Fruit fly (Drosophila melanogaster) whole organism, embryonic: ENCODE measurements around the gene MTF-1.

Source experiments
- Bgb ChIP-seq: fragments of 200-800 bp; sonication (Bioruptor generic); IDR thresholded peaks from 2 replicates; pipeline ENCODE4 v1.3.6; 2022; ENCODE audit warnings: missing biosample characterization, missing genetic modification characterization; ENCODE audit not compliant: partially characterized antibody
- Bteb2 ChIP-seq: fragments of 200-800 bp; sonication (Bioruptor generic); optimal IDR thresholded peaks from 2 replicates; lab custom pipeline; 2016; ENCODE audit warnings: missing biosample characterization, missing genetic modification characterization
- CG10209 ChIP-seq: fragments of 200-800 bp; sonication (Bioruptor generic); optimal IDR thresholded peaks from 3 replicates; lab custom pipeline; 2017; ENCODE audit warnings: missing biosample characterization, mild to moderate bottlenecking, missing genetic modification characterization, missing genetic modification reagents
- CG10462 ChIP-seq: fragments of 200-800 bp; sonication (Bioruptor generic); optimal IDR thresholded peaks from 2 replicates; lab custom pipeline; 2016; ENCODE audit warnings: missing biosample characterization, missing genetic modification characterization
- CG11560 ChIP-seq: fragments of 200-800 bp; sonication (Bioruptor generic); IDR thresholded peaks from 3 replicates; pipeline ENCODE4 v1.3.6; 2022; ENCODE audit warnings: missing biosample characterization, missing genetic modification characterization
- CG12155 ChIP-seq: fragments of 200-800 bp; sonication (Bioruptor generic); optimal IDR thresholded peaks from 3 replicates; lab custom pipeline; 2016; ENCODE audit warnings: missing biosample characterization, missing genetic modification characterization
- CG12236 ChIP-seq: fragments of 200-800 bp; sonication (Bioruptor generic); optimal IDR thresholded peaks from 2 replicates; lab custom pipeline; 2016; ENCODE audit warnings: missing biosample characterization, missing genetic modification characterization
- CG12659 ChIP-seq: fragments of 200-800 bp; sonication (Bioruptor generic); optimal IDR thresholded peaks from 3 replicates; lab custom pipeline; 2017; ENCODE audit warnings: mild to moderate bottlenecking, missing biosample characterization, missing genetic modification reagents, missing genetic modification characterization
- CG12942 ChIP-seq: fragments of 200-800 bp; sonication (Bioruptor generic); optimal IDR thresholded peaks from 3 replicates; lab custom pipeline; 2016; ENCODE audit warnings: missing biosample characterization, missing genetic modification characterization
- CG17328 ChIP-seq: fragments of 200-800 bp; sonication (Bioruptor generic); IDR thresholded peaks from 2 replicates; pipeline ENCODE4 v1.3.6; 2022; ENCODE audit warnings: missing biosample characterization, missing genetic modification characterization
- CG17612 ChIP-seq: fragments of 200-800 bp; sonication (Bioruptor generic); IDR thresholded peaks from 2 replicates; pipeline ENCODE4 v1.3.6; 2022; ENCODE audit warnings: missing biosample characterization, missing genetic modification characterization
- CG17829 ChIP-seq: fragments of 200-800 bp; optimal IDR thresholded peaks from 2 replicates; lab custom pipeline; 2019; ENCODE audit warnings: missing biosample characterization, mild to moderate bottlenecking, missing genetic modification characterization, moderate library complexity
- CG18619 ChIP-seq: fragments of 200-800 bp; sonication (Bioruptor generic); optimal IDR thresholded peaks from 3 replicates; lab custom pipeline; 2017; ENCODE audit warnings: missing biosample characterization, mild to moderate bottlenecking, missing genetic modification characterization
- CG33557 ChIP-seq: fragments of 200-800 bp; sonication (Bioruptor generic); optimal IDR thresholded peaks from 2 replicates; lab custom pipeline; 2019; ENCODE audit warnings: missing biosample characterization, mild to moderate bottlenecking, missing genetic modification characterization, moderate library complexity
- CG3407 ChIP-seq: fragments of 200-800 bp; sonication (Bioruptor generic); optimal IDR thresholded peaks from 2 replicates; lab custom pipeline; 2018; ENCODE audit warnings: missing biosample characterization, mild to moderate bottlenecking, missing genetic modification characterization
- CG3847 ChIP-seq: fragments of 200-800 bp; sonication (Bioruptor generic); IDR thresholded peaks from 2 replicates; pipeline ENCODE4 v1.3.6; 2022; ENCODE audit warnings: missing biosample characterization, missing genetic modification characterization
- CG6175 ChIP-seq: fragments of 200-800 bp; sonication (Bioruptor generic); IDR thresholded peaks from 3 replicates; pipeline ENCODE4 v1.3.6; 2022; ENCODE audit warnings: missing biosample characterization, missing genetic modification characterization
- CG7271 ChIP-seq: fragments of 200-800 bp; sonication (Bioruptor generic); optimal IDR thresholded peaks from 2 replicates; lab custom pipeline; 2018; ENCODE audit warnings: missing biosample characterization, mild to moderate bottlenecking, missing genetic modification characterization, moderate library complexity
- CG7745 ChIP-seq: fragments of 200-800 bp; sonication (Bioruptor generic); optimal IDR thresholded peaks from 2 replicates; lab custom pipeline; 2018; ENCODE audit warnings: missing biosample characterization, mild to moderate bottlenecking, missing genetic modification characterization, moderate library complexity
- CG8765 ChIP-seq: fragments of 200-800 bp; sonication (Bioruptor generic); IDR thresholded peaks from 2 replicates; pipeline ENCODE4 v1.3.6; 2022; ENCODE audit warnings: missing biosample characterization, missing genetic modification characterization
- CG9609 ChIP-seq: fragments of 200-800 bp; sonication (Bioruptor generic); optimal IDR thresholded peaks from 3 replicates; lab custom pipeline; 2016; ENCODE audit warnings: missing biosample characterization, missing genetic modification characterization
- CG9817 ChIP-seq: fragments of 200-800 bp; sonication (Bioruptor generic); optimal IDR thresholded peaks from 2 replicates; lab custom pipeline; 2018; ENCODE audit warnings: missing biosample characterization, mild to moderate bottlenecking, missing genetic modification characterization, moderate library complexity
- CTCF ChIP-seq: fragments of 200-800 bp; sonication (Bioruptor generic); optimal IDR thresholded peaks from 2 replicates; lab custom pipeline; 2017; ENCODE audit warnings: missing biosample characterization, mild to moderate bottlenecking, missing genetic modification characterization, moderate library complexity
- Dfd ChIP-seq, 2 experiments: fragments of >200 bp; optimal IDR thresholded peaks; 2 replicates each; lab custom pipeline; 2017; ENCODE audit warnings: missing biosample characterization in 2 of 2, missing genetic modification characterization in 2 of 2
- Dp ChIP-seq: fragments of 200-800 bp; sonication (Bioruptor generic); optimal IDR thresholded peaks from 2 replicates; lab custom pipeline; 2018; ENCODE audit warnings: missing biosample characterization, mild to moderate bottlenecking, missing genetic modification characterization, moderate library complexity
- ERR ChIP-seq: fragments of 200-800 bp; sonication (Bioruptor generic); optimal IDR thresholded peaks from 2 replicates; lab custom pipeline; 2016; ENCODE audit warnings: missing biosample characterization, missing genetic modification characterization
- Eip74EF ChIP-seq, 2 experiments: fragments of 200-800 bp in 1 of 2; fragments of >200 bp in 1 of 2; sonication (Bioruptor generic) in 1 of 2; optimal IDR thresholded peaks; 2 replicates each; lab custom pipeline; 2017 to 2019; ENCODE audit warnings: missing biosample characterization in 2 of 2, missing genetic modification characterization in 2 of 2, mild to moderate bottlenecking in 1 of 2, moderate library complexity in 1 of 2
- H15 ChIP-seq: fragments of 200-800 bp; sonication (Bioruptor generic); IDR thresholded peaks from 3 replicates; pipeline ENCODE4 v1.3.6; 2022; ENCODE audit warnings: missing biosample characterization, missing genetic modification characterization
- Hey ChIP-seq: fragments of 200-800 bp; sonication (Bioruptor generic); optimal IDR thresholded peaks from 3 replicates; lab custom pipeline; 2018; ENCODE audit warnings: missing biosample characterization, mild to moderate bottlenecking, missing genetic modification characterization
- Kr ChIP-seq: fragments of 200-800 bp; sonication (Bioruptor generic); optimal IDR thresholded peaks from 2 replicates; lab custom pipeline; 2017; ENCODE audit warnings: missing biosample characterization, mild to moderate bottlenecking, missing genetic modification characterization
- Taf1 ChIP-seq: fragments of 200-800 bp; sonication (Bioruptor generic); IDR thresholded peaks from 2 replicates; pipeline ENCODE4 v1.3.6; 2022; ENCODE audit warnings: missing biosample characterization, missing genetic modification characterization
- ac ChIP-seq: fragments of 200-800 bp; sonication (Bioruptor generic); optimal IDR thresholded peaks from 3 replicates; lab custom pipeline; 2017; ENCODE audit warnings: missing biosample characterization, mild to moderate bottlenecking, missing genetic modification characterization
- chm ChIP-seq: fragments of 200-800 bp; sonication (Bioruptor generic); IDR thresholded peaks from 2 replicates; pipeline ENCODE4 v1.3.6; 2022; ENCODE audit warnings: missing biosample characterization, missing genetic modification characterization
- ci ChIP-seq: fragments of 200-800 bp; sonication (Bioruptor generic); IDR thresholded peaks from 3 replicates; pipeline ENCODE4 v1.3.6; 2022; ENCODE audit warnings: missing biosample characterization, missing genetic modification characterization
- cwo ChIP-seq: fragments of 200-800 bp; sonication (Bioruptor generic); optimal IDR thresholded peaks from 3 replicates; lab custom pipeline; 2017; ENCODE audit warnings: missing biosample characterization, missing genetic modification characterization, mild to moderate bottlenecking, moderate library complexity, missing genetic modification reagents
- eyg ChIP-seq: fragments of 200-800 bp; sonication (Bioruptor generic); optimal IDR thresholded peaks from 3 replicates; lab custom pipeline; 2016; ENCODE audit warnings: missing biosample characterization, missing genetic modification characterization
- fd96Cb ChIP-seq: fragments of 200-800 bp; sonication (Bioruptor generic); optimal IDR thresholded peaks from 2 replicates; lab custom pipeline; 2018; ENCODE audit warnings: missing biosample characterization, mild to moderate bottlenecking, missing genetic modification characterization, moderate library complexity
- gem ChIP-seq: fragments of 200-800 bp; sonication (Bioruptor generic); optimal IDR thresholded peaks from 2 replicates; lab custom pipeline; 2019; ENCODE audit warnings: missing biosample characterization, mild to moderate bottlenecking, missing genetic modification characterization, moderate library complexity
- gro ChIP-seq: fragments of 200-800 bp; sonication (Bioruptor generic); optimal IDR thresholded peaks from 2 replicates; lab custom pipeline; 2016; ENCODE audit warnings: missing biosample characterization, missing genetic modification characterization
- ham ChIP-seq: fragments of 200-800 bp; sonication (Bioruptor generic); IDR thresholded peaks from 2 replicates; pipeline ENCODE4 v1.3.6; 2022; ENCODE audit warnings: missing biosample characterization, missing genetic modification characterization
- insv ChIP-seq, 2 experiments: fragments of 200-800 bp; sonication (Bioruptor generic); optimal IDR thresholded peaks; 3 replicates each; lab custom pipeline; 2016 to 2018; ENCODE audit warnings: missing biosample characterization in 2 of 2, missing genetic modification characterization in 2 of 2
- org-1 ChIP-seq: fragments of 200-800 bp; sonication (Bioruptor generic); optimal IDR thresholded peaks from 2 replicates; lab custom pipeline; 2017; ENCODE audit warnings: missing biosample characterization, missing genetic modification characterization
- pb ChIP-seq: fragments of 200-800 bp; sonication (Bioruptor generic); optimal IDR thresholded peaks from 3 replicates; lab custom pipeline; 2016; ENCODE audit warnings: missing biosample characterization, missing genetic modification characterization
- pnt ChIP-seq: fragments of 200-800 bp; sonication (Bioruptor generic); optimal IDR thresholded peaks from 3 replicates; lab custom pipeline; 2016; ENCODE audit warnings: missing biosample characterization, missing genetic modification characterization
- sens ChIP-seq: fragments of 200-800 bp; sonication (Bioruptor generic); peaks from one replicate; lab custom pipeline; 2016; ENCODE audit warnings: missing biosample characterization, missing genetic modification characterization
- slp2 ChIP-seq: fragments of 200-800 bp; sonication (Bioruptor generic); optimal IDR thresholded peaks from 2 replicates; lab custom pipeline; 2016; ENCODE audit warnings: missing biosample characterization, missing genetic modification characterization
- sob ChIP-seq: fragments of 200-800 bp; sonication (Bioruptor generic); IDR thresholded peaks from 2 replicates; pipeline ENCODE4 v1.3.6; 2022; ENCODE audit warnings: missing biosample characterization, missing genetic modification characterization
- tna ChIP-seq: fragments of 200-800 bp; sonication (Bioruptor generic); IDR thresholded peaks from 2 replicates; pipeline ENCODE4 v1.3.6; 2022; ENCODE audit warnings: missing biosample characterization, missing genetic modification characterization; ENCODE audit not compliant: partially characterized antibody
- trem ChIP-seq: fragments of 200-800 bp; optimal IDR thresholded peaks from 3 replicates; lab custom pipeline; 2019; ENCODE audit warnings: missing biosample characterization, mild to moderate bottlenecking, missing genetic modification characterization, moderate library complexity
- yki ChIP-seq: fragments of >200 bp; optimal IDR thresholded peaks from 3 replicates; lab custom pipeline; 2018

MTF-1 gene

dm6 chr3L:9460775-9461491 is 30.8 kb downstream of the MTF-1 start, which contains the start of the genes CG3434 and CG44838 (continued):
- TF ChIP-seq org-1 (GFP tag; lab: Kevin White, UChicago) (no peak), Eip74EF (GFP tag; optimal IDR thresholded peaks at IDR 0.05; lab: Kevin White, UChicago) (peak in 1 of 2 experiments; percentile 77), tna (GFP tag; lab: Robert Waterston, UW) (no peak), ERR (GFP tag; lab: Kevin White, UChicago) (no peak), fd96Cb (tag; lab: Kevin White, UChicago) (peak; percentile 64), sens (peak; percentile 95), CG12942 (GFP tag; lab: Kevin White, UChicago) (peak; percentile 74), CG18619 (GFP tag; lab: Kevin White, UChicago) (peak; percentile 76), eyg (GFP tag; lab: Kevin White, UChicago) (no peak), pnt (GFP tag; lab: Kevin White, UChicago) (peak; percentile 53), slp2 (GFP tag; lab: Kevin White, UChicago) (no peak), CG17328 (GFP tag; lab: Robert Waterston, UW) (peak; percentile 74), ac (GFP tag; lab: Kevin White, UChicago) (no peak), yki (no peak), ham (no peak), H15 (peak; percentile 74; the same call in 2 of the 3 replicates), CG6175 (peak; percentile 44; the same call in 1 of the 3 replicates), CG12155 (GFP tag; lab: Kevin White, UChicago) (peak; percentile 86), CG9817 (tag; lab: Kevin White, UChicago) (peak; percentile 74), cwo (GFP tag; lab: Kevin White, UChicago) (peak; percentile 75), Dfd (GFP tag; optimal IDR thresholded peaks at IDR 0.05; lab: Kevin White, UChicago) (no peak), CG10209 (GFP tag; lab: Kevin White, UChicago) (peak; percentile 68), Taf1 (GFP tag; lab: Robert Waterston, UW) (0 out of 2 replicates have a peak, but pooled peaks have one; percentile 33), sob (peak; percentile 80), gro (GFP tag; lab: Kevin White, UChicago) (peak; percentile 64), Bteb2 (peak; percentile 72), trem (tag; lab: Kevin White, UChicago) (peak; percentile 84), chm (no peak), CG3407 (GFP tag; lab: Kevin White, UChicago) (peak; percentile 63), Hey (tag; lab: Kevin White, UChicago) (peak; percentile 9), CG3847 (peak; percentile 86), CG17829 (tag; lab: Kevin White, UChicago) (peak; percentile 83), Kr (GFP tag; lab: Kevin White, UChicago) (no peak), CG33557 (GFP tag; lab: Kevin White, UChicago) (peak; percentile 82), CG8765 (GFP tag; lab: Robert Waterston, UW) (peak; percentile 64), insv (GFP tag; optimal IDR thresholded peaks at IDR 0.05; lab: Kevin White, UChicago) (peak in 1 of 2 experiments; percentile 61), CG7271 (tag; lab: Kevin White, UChicago) (peak; percentile 23), ci (GFP tag; lab: Robert Waterston, UW) (peak; percentile 79; the same call in 2 of the 3 replicates), CG12659 (GFP tag; lab: Kevin White, UChicago) (peak; percentile 90), Dp (peak; percentile 67), gem (peak; percentile 88), CG12236 (GFP tag; lab: Kevin White, UChicago) (peak; percentile 2), CG11560 (no peak; the same call in 2 of the 3 replicates), CG7745 (tag; lab: Kevin White, UChicago) (peak; percentile 97), pb (GFP tag; lab: Kevin White, UChicago) (no peak), Bgb (peak; percentile 35; the same call in 1 of the 2 replicates), CG17612 (GFP tag; lab: Robert Waterston, UW) (no peak), CG9609 (GFP tag; lab: Kevin White, UChicago) (peak; percentile 53), CG10462 (peak; percentile 73), CTCF (GFP tag; lab: Kevin White, UChicago) (peak; percentile 60)
